Worm (Caenorhabditis elegans): ENCODE data around the gene F22F7.12.

F22F7.12 gene

ce11 chrV:2146044-2146443, 1.7 kb upstream of the F22F7.12 start, which contains the start of gene str-52:
TSS of gene str-52 (minus strand) at chrV:2146144.
- TF ChIP-seq ama-1 (optimal IDR thresholded peaks at IDR 0.05): no peak
- no peak for TF ChIP-seq jun-1 (tag; optimal IDR thresholded peaks at IDR 0.05)
- TF ChIP-seq unc-39 (tag; optimal IDR thresholded peaks at IDR 0.05): no peak
- TF ChIP-seq nfya-1 (tag; optimal IDR thresholded peaks at IDR 0.05; ENCODE audit: insufficient read depth): no peak
- TF ChIP-seq nhr-23 (tag; optimal IDR thresholded peaks at IDR 0.05): no peak
- TF ChIP-seq egl-27 (tag; optimal IDR thresholded peaks at IDR 0.05): no peak
- no peak for TF ChIP-seq elt-3 (tag; optimal IDR thresholded peaks at IDR 0.05)
- TF ChIP-seq snpc-4 (tag; optimal IDR thresholded peaks at IDR 0.05): no peak
- no peak for TF ChIP-seq eor-1 (tag; optimal IDR thresholded peaks at IDR 0.05)
- no peak for TF ChIP-seq nhr-76 (tag; optimal IDR thresholded peaks at IDR 0.05)
- TF ChIP-seq unc-62 (GFP tag; optimal IDR thresholded peaks at IDR 0.05): no peak
- TF ChIP-seq nhr-43 (tag; optimal IDR thresholded peaks at IDR 0.05; ENCODE audit: poor library complexity, severe bottlenecking): no peak
- TF ChIP-seq sea-2 (GFP tag; optimal IDR thresholded peaks at IDR 0.05): no peak
- no peak for TF ChIP-seq elt-2 (tag; optimal IDR thresholded peaks at IDR 0.05)
- TF ChIP-seq fos-1 (tag; optimal IDR thresholded peaks at IDR 0.05): no peak

ce11 chrV:2139918-2140317, 4.4 kb downstream of the F22F7.12 start, which contains the start of gene F22F7.7:
TSS of gene F22F7.7 (minus strand) at chrV:2140042.
- TF ChIP-seq ceh-16 (tag; optimal IDR thresholded peaks at IDR 0.05) (no peak), unc-39 (tag; optimal IDR thresholded peaks at IDR 0.05) (no peak), mdl-1 (tag; optimal IDR thresholded peaks at IDR 0.05) (no peak), ZK546.5 (tag; optimal IDR thresholded peaks at IDR 0.05) (no peak), sea-2 (GFP tag; optimal IDR thresholded peaks at IDR 0.05) (no peak)

ce11 chrV:2138287-2138686, 6.0 kb downstream of the F22F7.12 start:
- no peak for TF ChIP-seq nhr-25 (tag; optimal IDR thresholded peaks at IDR 0.05)
- no peak for TF ChIP-seq daf-12 (tag; optimal IDR thresholded peaks at IDR 0.05)
- no peak for TF ChIP-seq elt-1 (tag; optimal IDR thresholded peaks at IDR 0.05)
- TF ChIP-seq hmg-11 (tag; optimal IDR thresholded peaks at IDR 0.05): no peak
- no peak for TF ChIP-seq eor-1 (tag; optimal IDR thresholded peaks at IDR 0.05)
- TF ChIP-seq jun-1 (tag; optimal IDR thresholded peaks at IDR 0.05): peak; percentile 28
- no peak for TF ChIP-seq ZK546.5 (tag; optimal IDR thresholded peaks at IDR 0.05)

ce11 chrV:2137010-2137409, 7.3 kb downstream of the F22F7.12 start:
- TF ChIP-seq elt-2 (tag; optimal IDR thresholded peaks at IDR 0.05) (peak; percentile 10), nhr-28 (tag; optimal IDR thresholded peaks at IDR 0.05) (no peak), nhr-76 (tag; optimal IDR thresholded peaks at IDR 0.05) (peak; percentile 59)

ce11 chrV:2135323-2135722, 9.0 kb downstream of the F22F7.12 start:
- TF ChIP-seq lin-39 (tag; optimal IDR thresholded peaks at IDR 0.05) (peak; percentile 39), ceh-9 (tag; optimal IDR thresholded peaks at IDR 0.05) (no peak), ztf-11 (tag; optimal IDR thresholded peaks at IDR 0.05) (no peak), nfya-1 (tag; optimal IDR thresholded peaks at IDR 0.05; ENCODE audit: insufficient read depth) (peak; percentile 52), snpc-4 (tag; optimal IDR thresholded peaks at IDR 0.05) (peak; percentile 23), ceh-16 (tag; optimal IDR thresholded peaks at IDR 0.05) (no peak), elt-1 (tag; optimal IDR thresholded peaks at IDR 0.05) (no peak), nhr-28 (tag; optimal IDR thresholded peaks at IDR 0.05) (no peak), elt-2 (tag; optimal IDR thresholded peaks at IDR 0.05) (peak; percentile 11), sea-2 (GFP tag; optimal IDR thresholded peaks at IDR 0.05) (no peak), fkh-10 (GFP tag; optimal IDR thresholded peaks at IDR 0.05) (peak; percentile 27), jun-1 (tag; optimal IDR thresholded peaks at IDR 0.05) (peak; percentile 86), unc-62 (GFP tag; optimal IDR thresholded peaks at IDR 0.05) (no peak), nhr-25 (tag; optimal IDR thresholded peaks at IDR 0.05) (no peak), hmg-11 (tag; optimal IDR thresholded peaks at IDR 0.05) (peak; percentile 54)

- TF ChIP-seq lin-39 (tag; optimal IDR thresholded peaks at IDR 0.05) (peak; percentile 56), R02D3.7 (tag; optimal IDR thresholded peaks at IDR 0.05) (no peak), snpc-4 (tag; optimal IDR thresholded peaks at IDR 0.05) (no peak), mml-1 (tag; optimal IDR thresholded peaks at IDR 0.05) (no peak), fkh-2 (tag; optimal IDR thresholded peaks at IDR 0.05) (no peak), ceh-28 (tag; optimal IDR thresholded peaks at IDR 0.05) (no peak), nfya-1 (tag; optimal IDR thresholded peaks at IDR 0.05; ENCODE audit: insufficient read depth) (peak; percentile 35), sea-2 (GFP tag; optimal IDR thresholded peaks at IDR 0.05) (no peak)
Measured at ce11 chrV:2134340-2134739, 10.0 kb downstream of the F22F7.12 start.
